Worm (Caenorhabditis elegans) whole organism, L1 larva: Measurements from ENCODE around the gene Y116A8C.25.

Source experiments
- F16B12.6 ChIP-seq: fragments of 150-350 bp; optimal IDR thresholded peaks from 2 replicates; lab custom pipeline; 2014; ENCODE audit warnings: missing biosample characterization, missing genetic modification characterization
- ama-1 ChIP-seq: fragments of 150-350 bp; optimal IDR thresholded peaks from 2 replicates; lab custom pipeline; 2014
- ceh-88 ChIP-seq: fragments of 200-800 bp; sonication (Bioruptor generic); IDR thresholded peaks from 2 replicates; pipeline ENCODE4 v1.3.6; 2022; ENCODE audit warnings: missing genetic modification characterization, missing compliant biosample characterization
- ceh-90 ChIP-seq: sonication (generic microtip); optimal IDR thresholded peaks from 2 replicates; lab custom pipeline; 2016; ENCODE audit warnings: missing genetic modification characterization, missing compliant biosample characterization
- dpl-1 ChIP-seq, 3 experiments: fragments of 150-350 bp in 2 of 3; sonication (generic microtip) in 1 of 3; optimal IDR thresholded peaks; 2 replicates each; lab custom pipeline; 2014 to 2017; ENCODE audit warnings: missing biosample characterization in 3 of 3, missing genetic modification characterization in 3 of 3, missing genetic modification reagents in 3 of 3
- efl-1 ChIP-seq, 4 experiments: fragments of 150-350 bp; optimal IDR thresholded peaks in 3 of 4; peaks in 1 of 4; 1 replicate in 1 of 4; 2 replicates in 3 of 4; lab custom pipeline; 2014; ENCODE audit warnings: missing biosample characterization in 2 of 4, missing genetic modification characterization in 2 of 4, missing genetic modification reagents in 2 of 4
- efl-3 ChIP-seq: fragments of 200-800 bp; sonication (Bioruptor generic); optimal IDR thresholded peaks from 2 replicates; lab custom pipeline; 2018; ENCODE audit warnings: mild to moderate bottlenecking, missing genetic modification characterization, missing compliant biosample characterization
- egl-27 ChIP-seq, 2 experiments: fragments of 150-350 bp in 1 of 2; sonication (generic microtip); optimal IDR thresholded peaks; 3 replicates each; lab custom pipeline; 2017 to 2018; ENCODE audit warnings: missing biosample characterization in 2 of 2, missing genetic modification characterization in 2 of 2, missing genetic modification reagents in 2 of 2
- elt-2 ChIP-seq: sonication (generic microtip); optimal IDR thresholded peaks from 2 replicates; lab custom pipeline; 2016; ENCODE audit warnings: missing genetic modification characterization, mild to moderate bottlenecking, inconsistent platforms, missing compliant biosample characterization, missing genetic modification reagents
- fkh-4 ChIP-seq: sonication (generic microtip); optimal IDR thresholded peaks from 2 replicates; lab custom pipeline; 2016; ENCODE audit warnings: missing compliant biosample characterization, missing genetic modification characterization, borderline replicate concordance
- fos-1 ChIP-seq: fragments of 150-350 bp; optimal IDR thresholded peaks from 2 replicates; lab custom pipeline; 2014; ENCODE audit warnings: missing biosample characterization, missing genetic modification characterization
- hpl-2 ChIP-seq: fragments of 150-350 bp; optimal IDR thresholded peaks from 2 replicates; lab custom pipeline; 2014; ENCODE audit warnings: missing biosample characterization, missing genetic modification reagents, missing genetic modification characterization
- isw-1 ChIP-seq: fragments of 200-800 bp; sonication (Bioruptor generic); IDR thresholded peaks from 2 replicates; pipeline ENCODE4 v1.3.6; 2022; ENCODE audit warnings: missing genetic modification characterization, missing compliant biosample characterization
- lin-14 ChIP-seq: fragments of 200-800 bp; sonication (Bioruptor generic); optimal IDR thresholded peaks from 2 replicates; lab custom pipeline; 2018; ENCODE audit warnings: mild to moderate bottlenecking, missing genetic modification characterization, moderate library complexity, missing compliant biosample characterization
- lin-15B ChIP-seq: fragments of 150-350 bp; sonication (generic microtip); optimal IDR thresholded peaks from 3 replicates; lab custom pipeline; 2014; ENCODE audit warnings: missing biosample characterization, missing genetic modification characterization
- lin-35 ChIP-seq, 2 experiments: fragments of 150-350 bp; optimal IDR thresholded peaks; 2 replicates each; lab custom pipeline; 2014; ENCODE audit warnings: missing biosample characterization in 2 of 2, missing genetic modification characterization in 2 of 2, missing genetic modification reagents in 2 of 2
- lin-39 ChIP-seq: fragments of 150-350 bp; optimal IDR thresholded peaks from 2 replicates; lab custom pipeline; 2014; ENCODE audit warnings: missing biosample characterization, missing genetic modification reagents, missing genetic modification characterization
- lir-3 ChIP-seq: sonication (generic microtip); optimal IDR thresholded peaks from 2 replicates; lab custom pipeline; 2016; ENCODE audit warnings: mild to moderate bottlenecking, missing genetic modification characterization, moderate library complexity, missing compliant biosample characterization; ENCODE audit not compliant: poor library complexity
- lsy-2 ChIP-seq, 2 experiments: fragments of 150-350 bp; optimal IDR thresholded peaks; 2 replicates each; lab custom pipeline; 2014; ENCODE audit warnings: missing biosample characterization in 2 of 2, missing genetic modification characterization in 2 of 2
- mab-9 ChIP-seq: fragments of 200-800 bp; sonication (Bioruptor generic); IDR thresholded peaks from 2 replicates; pipeline ENCODE4 v1.3.6; 2022; ENCODE audit warnings: missing genetic modification reagents, missing genetic modification characterization, missing compliant biosample characterization
- mdl-1 ChIP-seq, 2 experiments: fragments of 150-350 bp; optimal IDR thresholded peaks; 2 replicates each; lab custom pipeline; 2014 to 2017; ENCODE audit warnings: missing biosample characterization in 2 of 2, missing genetic modification characterization in 2 of 2, inconsistent platforms in 1 of 2
- mep-1 ChIP-seq: fragments of 150-350 bp; optimal IDR thresholded peaks from 2 replicates; lab custom pipeline; 2014; ENCODE audit warnings: missing biosample characterization, missing genetic modification characterization
- nhr-19 ChIP-seq: fragments of 200-800 bp; sonication (Bioruptor generic); conservative IDR thresholded peaks from 2 replicates; pipeline ENCODE4 v1.3.6; 2022; ENCODE audit warnings: missing genetic modification characterization, missing compliant biosample characterization
- nhr-20 ChIP-seq: sonication (generic microtip); optimal IDR thresholded peaks from 2 replicates; lab custom pipeline; 2016; ENCODE audit warnings: mild to moderate bottlenecking, missing genetic modification characterization, missing compliant biosample characterization
- nhr-237 ChIP-seq: fragments of 150-350 bp; optimal IDR thresholded peaks from 2 replicates; lab custom pipeline; 2014; ENCODE audit warnings: missing biosample characterization, missing genetic modification characterization
- nhr-47 ChIP-seq: sonication (generic microtip); optimal IDR thresholded peaks from 2 replicates; lab custom pipeline; 2016; ENCODE audit warnings: mild to moderate bottlenecking, missing genetic modification characterization, moderate library complexity, missing compliant biosample characterization
- nhr-71 ChIP-seq: sonication (generic microtip); optimal IDR thresholded peaks from 2 replicates; lab custom pipeline; 2016; ENCODE audit warnings: mild to moderate bottlenecking, missing genetic modification characterization, moderate library complexity, missing compliant biosample characterization
- nhr-85 ChIP-seq: sonication (generic microtip); peaks from one replicate; lab custom pipeline; 2016; ENCODE audit warnings: missing genetic modification characterization, inconsistent platforms, missing compliant biosample characterization
- rnt-1 ChIP-seq: sonication (generic microtip); optimal IDR thresholded peaks from 2 replicates; lab custom pipeline; 2016; ENCODE audit warnings: mild to moderate bottlenecking, missing genetic modification characterization, moderate library complexity, missing compliant biosample characterization
- snpc-4 ChIP-seq: fragments of 150-350 bp; optimal IDR thresholded peaks from 2 replicates; lab custom pipeline; 2014; ENCODE audit warnings: missing biosample characterization, missing genetic modification characterization
- snu-23 ChIP-seq: sonication (generic microtip); optimal IDR thresholded peaks from 2 replicates; lab custom pipeline; 2016; ENCODE audit warnings: missing genetic modification characterization, missing compliant biosample characterization
- swsn-7 ChIP-seq: sonication (generic microtip); optimal IDR thresholded peaks from 2 replicates; lab custom pipeline; 2016; ENCODE audit warnings: missing genetic modification characterization, missing compliant biosample characterization
- tbx-2 ChIP-seq: sonication (generic microtip); optimal IDR thresholded peaks from 2 replicates; lab custom pipeline; 2016; ENCODE audit warnings: missing genetic modification characterization, missing compliant biosample characterization
- tlp-1 ChIP-seq: fragments of 150-350 bp; optimal IDR thresholded peaks from 2 replicates; lab custom pipeline; 2014; ENCODE audit warnings: missing biosample characterization, missing genetic modification characterization
- unc-86 ChIP-seq: sonication (generic microtip); optimal IDR thresholded peaks from 2 replicates; lab custom pipeline; 2016; ENCODE audit warnings: missing genetic modification characterization, missing compliant biosample characterization
- unc-98 ChIP-seq: fragments of 200-800 bp; sonication (Bioruptor generic); IDR thresholded peaks from 2 replicates; pipeline ENCODE4 v1.3.6; 2022; ENCODE audit warnings: missing genetic modification characterization, missing compliant biosample characterization
- vab-15 ChIP-seq: sonication (generic microtip); optimal IDR thresholded peaks from 2 replicates; lab custom pipeline; 2017; ENCODE audit warnings: missing genotype, mild to moderate bottlenecking, missing genetic modification characterization, missing compliant biosample characterization
- xbp-1 ChIP-seq: sonication (generic microtip); optimal IDR thresholded peaks from 2 replicates; lab custom pipeline; 2016; ENCODE audit warnings: missing genetic modification characterization, missing compliant biosample characterization
- zag-1 ChIP-seq: fragments of 150-350 bp; optimal IDR thresholded peaks from 2 replicates; lab custom pipeline; 2014; ENCODE audit warnings: missing biosample characterization, missing genetic modification characterization

Y116A8C.25 gene

DNA sequence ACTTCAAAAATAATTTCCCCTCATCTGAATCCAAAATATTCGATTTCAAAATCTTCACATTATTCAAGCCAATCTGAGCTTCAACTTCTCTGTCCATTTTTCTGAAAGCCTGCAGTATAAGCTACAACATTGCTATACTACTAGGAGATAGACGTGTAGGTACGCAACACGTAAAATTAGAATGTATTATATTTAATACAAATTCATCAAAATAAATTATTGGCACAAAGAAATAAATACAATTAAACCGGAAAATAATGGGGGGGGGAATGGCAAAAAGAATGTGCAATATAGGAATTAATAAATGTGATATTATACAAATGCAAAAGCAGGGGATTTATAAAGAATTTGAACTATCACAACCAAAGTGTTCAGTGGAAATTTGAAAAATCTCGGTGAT lies at the start of gene Y116A8C.25:
Gene Y116A8C.25 (minus strand): TSS at position 101 of the 400 bp plus-strand sequence.
- TF ChIP-seq elt-2 (tag; lab: Kevin White, UChicago) (no peak), dpl-1 (GFP tag; optimal IDR thresholded peaks at IDR 0.05; lab: Kevin White, UChicago) (no peak), unc-86 (no peak), mdl-1 (tag; optimal IDR thresholded peaks at IDR 0.05; lab: Kevin White, UChicago) (no peak), nhr-19 (no peak), snu-23 (GFP tag; lab: Kevin White, UChicago) (no peak), isw-1 (GFP tag; lab: Robert Waterston, UW) (no peak), snpc-4 (tag; lab: Kevin White, UChicago) (no peak), vab-15 (tag; lab: Kevin White, UChicago) (no peak), efl-3 (GFP tag; lab: Kevin White, UChicago) (no peak), swsn-7 (tag; lab: Kevin White, UChicago) (no peak), nhr-20 (tag; lab: Kevin White, UChicago) (no peak), lir-3 (tag; lab: Kevin White, UChicago) (no peak), tlp-1 (tag; lab: Kevin White, UChicago) (no peak), fkh-4 (no peak), hpl-2 (GFP tag; lab: Kevin White, UChicago) (no peak)
- TF ChIP-seq, all 84 proteins: peak for 0

DNA sequence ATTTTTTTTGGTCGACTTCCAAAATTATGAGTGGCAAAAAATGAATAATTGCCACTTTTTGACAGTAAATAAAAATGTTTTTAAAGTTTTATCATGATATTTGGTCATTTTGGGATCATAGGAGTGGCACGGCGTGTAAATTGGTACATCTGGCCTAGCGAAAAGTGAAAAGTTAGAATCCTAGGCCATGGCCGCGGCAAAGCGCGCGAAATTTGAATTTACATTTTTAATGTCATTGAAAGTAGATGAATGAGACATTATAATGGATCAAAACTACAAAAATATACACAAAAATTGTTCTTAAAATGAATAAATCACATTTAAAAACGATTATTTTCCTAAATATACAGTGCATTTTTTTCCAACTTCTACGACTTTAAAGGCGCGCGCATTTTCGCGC lies 48.0 kb upstream of the Y116A8C.25 start:
- TF ChIP-seq efl-1 (optimal IDR thresholded peaks at IDR 0.05; lab: Kevin White, UChicago) (peak; percentile 16 to 50), efl-1 (GFP tag; optimal IDR thresholded peaks at IDR 0.05 in 1 of 2; lab: Kevin White, UChicago) (peak; percentile 60 to 93), lin-15B (no peak), lin-35 (GFP tag; optimal IDR thresholded peaks at IDR 0.05; lab: Kevin White, UChicago) (peak in 1 of 2 experiments; percentile 26), ceh-90 (tag; lab: Kevin White, UChicago) (peak; percentile 28), nhr-237 (no peak), dpl-1 (GFP tag; optimal IDR thresholded peaks at IDR 0.05; lab: Kevin White, UChicago) (peak in 2 of 3 experiments; percentile 39 to 57), fos-1 (no peak), fkh-4 (no peak)

DNA sequence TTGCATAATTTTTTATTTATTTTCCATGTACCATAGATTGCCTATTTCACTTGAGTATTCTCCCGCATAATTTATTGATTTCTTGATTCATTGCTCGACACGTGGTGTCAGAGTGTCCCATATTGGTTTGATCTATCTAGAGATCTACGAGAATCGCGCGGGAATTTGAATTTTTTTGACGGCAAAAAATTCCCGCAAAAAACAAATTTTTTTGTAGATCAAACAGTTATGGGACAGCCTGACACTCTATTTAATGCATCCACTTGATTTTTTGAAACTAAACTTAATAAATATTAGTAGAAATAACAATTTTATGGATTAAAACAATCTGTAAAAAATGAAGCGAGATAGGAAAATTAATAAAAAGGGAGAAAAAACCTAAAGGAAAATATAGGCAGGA lies 47.4 kb upstream of the Y116A8C.25 start:
- TF ChIP-seq xbp-1 = no peak
- TF ChIP-seq vab-15 (tag; lab: Kevin White, UChicago) = no peak
- no peak for TF ChIP-seq mab-9 (GFP tag; lab: Robert Waterston, UW)
- TF ChIP-seq ceh-88 = no peak

DNA sequence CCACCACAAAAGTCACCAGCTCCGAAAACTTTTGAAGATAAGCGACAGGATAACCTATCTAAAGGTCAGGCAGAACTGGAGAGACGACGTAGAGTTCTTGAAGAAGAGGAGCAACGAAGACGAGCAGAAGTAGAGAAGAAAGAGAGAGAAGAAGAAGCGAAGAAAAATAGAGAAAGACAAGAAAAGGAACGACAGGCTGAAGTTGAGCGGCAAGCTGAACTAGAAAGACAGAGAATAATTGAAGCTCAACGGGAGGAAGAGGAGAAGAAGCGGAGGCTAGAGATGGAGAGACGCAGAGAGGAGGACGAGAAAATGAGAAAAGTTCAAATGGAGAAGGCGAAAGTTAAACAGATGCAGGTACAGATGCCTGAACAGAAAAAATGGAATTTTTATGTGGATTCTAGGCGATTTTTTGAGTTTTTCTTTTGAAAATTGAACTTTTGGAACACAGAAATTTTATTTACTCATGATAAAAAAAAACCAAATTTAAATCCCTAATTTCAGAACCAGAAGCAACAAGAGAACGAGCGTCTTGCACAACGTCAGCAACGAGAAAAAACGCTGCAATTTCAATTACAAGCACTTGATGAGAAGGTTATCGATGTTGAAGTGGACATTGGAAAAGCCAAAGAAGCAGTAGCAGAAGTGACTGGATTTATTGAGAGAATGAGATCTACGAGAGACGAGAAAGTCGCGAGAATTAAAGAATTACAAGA lies 42.7 kb upstream of the Y116A8C.25 start:
- no peak for TF ChIP-seq ama-1
- peak in 1 of 2 experiments; percentile 16 for TF ChIP-seq efl-1 (optimal IDR thresholded peaks at IDR 0.05; lab: Kevin White, UChicago)
- TF ChIP-seq efl-1 (GFP tag; optimal IDR thresholded peaks at IDR 0.05 in 1 of 2; lab: Kevin White, UChicago) = peak in 1 of 2 experiments; percentile 74

DNA sequence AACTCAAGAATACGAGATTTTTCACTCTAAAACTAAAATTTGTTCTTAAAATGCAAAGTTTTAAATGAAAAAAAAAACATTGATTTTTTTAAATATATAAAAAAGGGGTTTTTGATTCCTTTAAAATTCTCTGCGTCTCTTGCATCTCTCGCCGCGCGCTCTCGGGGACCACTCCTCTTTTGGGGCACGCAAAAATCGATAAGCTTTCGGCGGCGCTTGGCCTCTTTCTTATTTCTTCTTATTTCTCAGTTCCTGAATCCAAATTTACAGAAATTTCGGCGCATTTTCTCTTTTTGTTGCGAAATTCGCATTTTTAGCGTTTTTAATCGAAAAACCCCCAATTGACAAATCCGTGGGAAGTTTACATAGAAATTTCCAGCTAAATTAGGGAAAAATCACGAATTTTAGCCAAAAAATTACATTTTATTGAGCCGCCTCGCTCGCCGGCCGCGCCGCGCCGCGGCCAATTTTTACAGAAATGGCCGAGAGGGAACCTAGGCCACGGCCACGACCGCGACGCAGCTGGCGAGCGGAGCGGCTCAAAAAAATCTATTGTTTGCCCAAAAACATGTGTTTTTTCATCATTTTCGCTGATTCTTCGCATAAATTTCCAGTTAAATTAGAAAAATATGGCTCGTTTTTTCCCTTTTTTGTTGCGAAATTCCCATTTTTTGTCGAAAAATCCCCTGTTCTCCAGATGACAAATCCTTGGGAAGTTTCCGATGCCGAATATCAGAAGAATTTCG lies 40.6 kb upstream of the Y116A8C.25 start, which contains the start of gene itsn-1:
Gene itsn-1 (plus strand): TSS at position 696 of the 746 bp plus-strand sequence.
- TF ChIP-seq unc-98 (0 out of 2 replicates have a peak, but pooled peaks have one; percentile 7), lin-14 (peak; percentile 26), isw-1 (GFP tag; lab: Robert Waterston, UW) (no peak), lin-39 (tag; lab: Kevin White, UChicago) (no peak)

DNA sequence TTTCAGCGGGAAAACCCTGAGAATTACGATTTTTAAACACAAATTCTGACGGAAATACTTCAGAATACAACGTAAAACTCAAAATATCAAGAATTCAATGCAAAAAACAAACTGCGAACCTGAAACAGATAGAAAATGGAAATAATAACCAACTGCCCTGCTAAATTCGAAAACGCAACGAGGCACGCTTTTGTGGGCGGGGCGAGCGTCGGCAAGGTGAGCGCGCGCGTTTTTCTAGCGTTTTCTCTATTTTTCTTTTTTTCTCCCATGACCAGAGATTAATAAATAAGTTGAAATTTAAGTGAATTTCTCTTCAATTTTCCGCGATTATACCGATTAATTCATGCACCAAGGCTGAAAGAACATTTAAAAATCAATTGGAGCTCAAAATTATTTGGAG lies 40.0 kb upstream of the Y116A8C.25 start, which contains the start of gene uaf-2:
Gene uaf-2 (minus strand): TSS at position 183 of the 400 bp plus-strand sequence.
- peak; percentile 46 for TF ChIP-seq nhr-71 (tag; lab: Kevin White, UChicago)
- peak; percentile 0 for TF ChIP-seq xbp-1
- TF ChIP-seq egl-27 (tag; optimal IDR thresholded peaks at IDR 0.05; lab: Kevin White, UChicago) = no peak
- peak in 1 of 2 experiments; percentile 17 for TF ChIP-seq mdl-1 (tag; optimal IDR thresholded peaks at IDR 0.05; lab: Kevin White, UChicago)
- peak; percentile 42 to 48 for TF ChIP-seq efl-1 (optimal IDR thresholded peaks at IDR 0.05; lab: Kevin White, UChicago)
- TF ChIP-seq efl-1 (GFP tag; optimal IDR thresholded peaks at IDR 0.05 in 1 of 2; lab: Kevin White, UChicago) = peak; percentile 39 to 91
- peak; percentile 6 for TF ChIP-seq F16B12.6 (tag; lab: Kevin White, UChicago)
- no peak for TF ChIP-seq mab-9 (GFP tag; lab: Robert Waterston, UW)
- peak; percentile 18 for TF ChIP-seq mep-1 (tag; lab: Kevin White, UChicago)
- peak in 1 of 2 experiments; percentile 52 for TF ChIP-seq lsy-2 (tag; optimal IDR thresholded peaks at IDR 0.05; lab: Kevin White, UChicago)
- no peak for TF ChIP-seq zag-1 (tag; lab: Kevin White, UChicago)
- TF ChIP-seq nhr-85 = no peak
- no peak for TF ChIP-seq unc-86
- peak; percentile 41 for TF ChIP-seq nhr-47 (tag; lab: Kevin White, UChicago)
- TF ChIP-seq tbx-2 (tag; lab: Kevin White, UChicago) = peak; percentile 7
- TF ChIP-seq rnt-1 (tag; lab: Kevin White, UChicago) = peak; percentile 60
- peak; percentile 28 for TF ChIP-seq nhr-20 (tag; lab: Kevin White, UChicago)
